Worm (Caenorhabditis elegans) whole organism, young adult: Measurements from ENCODE around the gene fkh-3.
A peak's percentile ranks its signal among the peaks of the same experiment; 100 is the strongest.

Experiments used
- B0035.1 ChIP-seq: sonication (generic microtip); optimal IDR thresholded peaks from 2 replicates; lab custom pipeline; 2016; ENCODE audit warnings: missing genetic modification characterization, mild to moderate bottlenecking, missing compliant biosample characterization, missing genotype, missing genetic modification reagents
- C06A6.2 ChIP-seq: fragments of 200-800 bp; sonication (Bioruptor generic); conservative IDR thresholded peaks from 2 replicates; pipeline ENCODE4 v1.3.6; 2022; ENCODE audit warnings: missing genetic modification characterization, missing compliant biosample characterization
- D2030.7 ChIP-seq: fragments of 200-800 bp; sonication (Bioruptor generic); IDR thresholded peaks from 2 replicates; pipeline ENCODE4 v1.3.6; 2022; ENCODE audit warnings: missing genetic modification reagents, missing genetic modification characterization, missing compliant biosample characterization
- F10E7.11 ChIP-seq: sonication (generic microtip); optimal IDR thresholded peaks from 2 replicates; lab custom pipeline; 2017; ENCODE audit warnings: mild to moderate bottlenecking, missing genetic modification characterization, moderate library complexity, missing compliant biosample characterization
- F23B12.7 ChIP-seq: sonication (generic microtip); optimal IDR thresholded peaks from 2 replicates; lab custom pipeline; 2017; ENCODE audit warnings: missing genetic modification characterization, mild to moderate bottlenecking, missing compliant biosample characterization, antibody characterized with exemption, moderate library complexity; ENCODE audit not compliant: insufficient read depth
- F37B4.10 ChIP-seq: fragments of 200-800 bp; sonication (Bioruptor generic); IDR thresholded peaks from 2 replicates; pipeline ENCODE4 v1.3.6; 2022; ENCODE audit warnings: missing genetic modification characterization, missing compliant biosample characterization
- F52B5.7 ChIP-seq: sonication (generic microtip); optimal IDR thresholded peaks from 2 replicates; lab custom pipeline; 2016; ENCODE audit warnings: mild to moderate bottlenecking, missing genetic modification characterization, missing compliant biosample characterization
- F57A8.1 ChIP-seq: fragments of 200-800 bp; sonication (Bioruptor generic); optimal IDR thresholded peaks from 2 replicates; lab custom pipeline; 2018; ENCODE audit warnings: mild to moderate bottlenecking, missing genetic modification characterization, moderate library complexity, missing compliant biosample characterization
- K12H6.12 ChIP-seq: fragments of 200-800 bp; sonication (Bioruptor generic); optimal IDR thresholded peaks from 2 replicates; lab custom pipeline; 2018; ENCODE audit warnings: mild to moderate bottlenecking, missing genetic modification characterization, missing compliant biosample characterization
- Y53G8AR.9 ChIP-seq: fragments of 200-800 bp; sonication (Bioruptor generic); conservative IDR thresholded peaks from 2 replicates; pipeline ENCODE4 v1.3.6; 2022; ENCODE audit warnings: missing genetic modification reagents, missing genetic modification characterization, missing compliant biosample characterization
- Y95B8A.8 ChIP-seq: fragments of 200-800 bp; sonication (Bioruptor generic); IDR thresholded peaks from 2 replicates; pipeline ENCODE4 v1.3.6; 2022; ENCODE audit warnings: missing genetic modification reagents, missing genetic modification characterization, missing compliant biosample characterization
- ZK185.1 ChIP-seq: sonication (generic microtip); optimal IDR thresholded peaks from 2 replicates; lab custom pipeline; 2016; ENCODE audit warnings: mild to moderate bottlenecking, missing genetic modification characterization, missing compliant biosample characterization; ENCODE audit not compliant: poor library complexity, severe bottlenecking
- attf-3 ChIP-seq: fragments of 200-800 bp; sonication (Bioruptor generic); conservative IDR thresholded peaks from 2 replicates; pipeline ENCODE4 v1.3.6; 2022; ENCODE audit warnings: missing genetic modification reagents, missing genetic modification characterization, missing compliant biosample characterization
- bed-1 ChIP-seq: fragments of 200-800 bp; sonication (Bioruptor generic); IDR thresholded peaks from 2 replicates; pipeline ENCODE4 v1.3.6; 2022; ENCODE audit warnings: missing genetic modification reagents, missing genetic modification characterization, missing compliant biosample characterization
- ccch-3 ChIP-seq: fragments of 200-800 bp; sonication (Bioruptor generic); optimal IDR thresholded peaks from 2 replicates; lab custom pipeline; 2018; ENCODE audit warnings: mild to moderate bottlenecking, missing genetic modification characterization, missing compliant biosample characterization
- ceh-100 ChIP-seq: fragments of 200-800 bp; sonication (Bioruptor generic); IDR thresholded peaks from 2 replicates; pipeline ENCODE4 v1.3.6; 2022; ENCODE audit warnings: missing genetic modification reagents, missing genetic modification characterization, missing compliant biosample characterization
- ceh-27 ChIP-seq: fragments of 200-800 bp; sonication (Bioruptor generic); optimal IDR thresholded peaks from 2 replicates; lab custom pipeline; 2018; ENCODE audit warnings: mild to moderate bottlenecking, missing genetic modification characterization, moderate library complexity, missing compliant biosample characterization
- ceh-91 ChIP-seq: fragments of 200-800 bp; sonication (Bioruptor generic); IDR thresholded peaks from 2 replicates; pipeline ENCODE4 v1.3.6; 2022; ENCODE audit warnings: missing genetic modification reagents, missing genetic modification characterization, missing compliant biosample characterization
- egl-18 ChIP-seq: fragments of 200-800 bp; sonication (Bioruptor generic); IDR thresholded peaks from 2 replicates; pipeline ENCODE4 v1.3.6; 2022; ENCODE audit warnings: missing genetic modification reagents, missing genetic modification characterization, missing compliant biosample characterization
- fkh-3 ChIP-seq: sonication (generic microtip); optimal IDR thresholded peaks from 2 replicates; lab custom pipeline; 2016; ENCODE audit warnings: mild to moderate bottlenecking, missing genetic modification characterization, missing compliant biosample characterization
- gei-17 ChIP-seq: fragments of 200-800 bp; sonication (Bioruptor generic); optimal IDR thresholded peaks from 2 replicates; lab custom pipeline; 2018; ENCODE audit warnings: mild to moderate bottlenecking, missing genetic modification characterization, missing compliant biosample characterization
- hlh-26 ChIP-seq: fragments of 200-800 bp; sonication (Bioruptor generic); conservative IDR thresholded peaks from 2 replicates; pipeline ENCODE4 v1.3.6; 2022; ENCODE audit warnings: missing genetic modification reagents, missing genetic modification characterization, missing compliant biosample characterization
- hrde-1 ChIP-seq: sonication (generic microtip); optimal IDR thresholded peaks from 2 replicates; lab custom pipeline; 2016; ENCODE audit warnings: missing genetic modification characterization, mild to moderate bottlenecking, missing compliant biosample characterization, moderate library complexity, missing genotype, missing genetic modification reagents, borderline replicate concordance
- lag-1 ChIP-seq: fragments of 200-800 bp; sonication (Bioruptor generic); IDR thresholded peaks from 2 replicates; pipeline ENCODE4 v1.3.6; 2022; ENCODE audit warnings: missing genetic modification reagents, missing genetic modification characterization, missing compliant biosample characterization
- let-526 ChIP-seq: fragments of 200-800 bp; sonication (Bioruptor generic); IDR thresholded peaks from 2 replicates; pipeline ENCODE4 v1.3.6; 2022; ENCODE audit warnings: missing genetic modification reagents, missing genetic modification characterization, missing compliant biosample characterization
- lin-26 ChIP-seq: fragments of 200-800 bp; sonication (Bioruptor generic); IDR thresholded peaks from 2 replicates; pipeline ENCODE4 v1.3.6; 2022; ENCODE audit warnings: missing genetic modification reagents, missing genetic modification characterization, missing compliant biosample characterization
- lsl-1 ChIP-seq: fragments of 200-800 bp; sonication (Bioruptor generic); optimal IDR thresholded peaks from 2 replicates; lab custom pipeline; 2018; ENCODE audit warnings: mild to moderate bottlenecking, missing genetic modification characterization, moderate library complexity, missing compliant biosample characterization
- madf-3 ChIP-seq: fragments of 200-800 bp; sonication (Bioruptor generic); IDR thresholded peaks from 2 replicates; pipeline ENCODE4 v1.3.6; 2022; ENCODE audit warnings: missing genetic modification reagents, missing genetic modification characterization, missing compliant biosample characterization
- madf-6 ChIP-seq: fragments of 200-800 bp; sonication (Bioruptor generic); IDR thresholded peaks from 2 replicates; pipeline ENCODE4 v1.3.6; 2022; ENCODE audit warnings: missing genetic modification reagents, missing genetic modification characterization, missing compliant biosample characterization
- mel-28 ChIP-seq: sonication (generic microtip); optimal IDR thresholded peaks from 2 replicates; lab custom pipeline; 2016; ENCODE audit warnings: borderline replicate concordance, mild to moderate bottlenecking, missing genetic modification characterization, missing compliant biosample characterization
- mes-4 ChIP-seq: sonication (generic microtip); optimal IDR thresholded peaks from 2 replicates; lab custom pipeline; 2016; ENCODE audit warnings: missing genotype, missing genetic modification characterization, missing compliant biosample characterization
- nfya-1 ChIP-seq: sonication (generic microtip); optimal IDR thresholded peaks from 2 replicates; lab custom pipeline; 2017; ENCODE audit warnings: antibody characterized with exemption, missing compliant biosample characterization, missing genetic modification characterization, borderline replicate concordance; ENCODE audit not compliant: insufficient read depth
- nfyb-1 ChIP-seq: fragments of 200-800 bp; sonication (Bioruptor generic); IDR thresholded peaks from 2 replicates; pipeline ENCODE4 v1.3.6; 2022; ENCODE audit warnings: missing genetic modification reagents, missing genetic modification characterization, missing compliant biosample characterization
- nhr-179 ChIP-seq: sonication (generic microtip); optimal IDR thresholded peaks from 2 replicates; lab custom pipeline; 2016; ENCODE audit warnings: mild to moderate bottlenecking, missing genetic modification characterization, missing compliant biosample characterization
- nhr-80 ChIP-seq: sonication (generic microtip); optimal IDR thresholded peaks from 2 replicates; lab custom pipeline; 2016; ENCODE audit warnings: missing genetic modification characterization, missing compliant biosample characterization
- nhr-90 ChIP-seq: sonication (generic microtip); optimal IDR thresholded peaks from 2 replicates; lab custom pipeline; 2016; ENCODE audit warnings: missing genotype, mild to moderate bottlenecking, missing genetic modification characterization, missing compliant biosample characterization
- rcor-1 ChIP-seq: fragments of 200-800 bp; sonication (Bioruptor generic); IDR thresholded peaks from 2 replicates; pipeline ENCODE4 v1.3.6; 2022; ENCODE audit warnings: missing genetic modification reagents, missing genetic modification characterization, missing compliant biosample characterization
- repo-1 ChIP-seq: sonication (generic microtip); optimal IDR thresholded peaks from 2 replicates; lab custom pipeline; 2017; ENCODE audit warnings: mild to moderate bottlenecking, missing genetic modification characterization, missing compliant biosample characterization
- rpc-1 ChIP-seq, 2 experiments: fragments of 150-350 bp in 1 of 2; sonication (generic microtip) in 1 of 2; optimal IDR thresholded peaks; 2 replicates each; lab custom pipeline; 2014 to 2018; ENCODE audit warnings: missing biosample characterization in 1 of 2, missing genetic modification characterization in 1 of 2, missing genetic modification reagents in 1 of 2, missing genotype in 1 of 2
- sdz-38 ChIP-seq: sonication (generic microtip); optimal IDR thresholded peaks from 2 replicates; lab custom pipeline; 2016; ENCODE audit warnings: missing genotype, missing genetic modification characterization, missing compliant biosample characterization
- sea-2 ChIP-seq: fragments of 200-800 bp; sonication (Bioruptor generic); IDR thresholded peaks from 2 replicates; pipeline ENCODE4 v1.3.6; 2022; ENCODE audit warnings: missing genetic modification characterization, missing compliant biosample characterization
- snpc-1.3 ChIP-seq: sonication (generic microtip); optimal IDR thresholded peaks from 2 replicates; lab custom pipeline; 2017; ENCODE audit warnings: missing genetic modification characterization, mild to moderate bottlenecking, missing compliant biosample characterization, antibody characterized with exemption, moderate library complexity, missing genotype, missing genetic modification reagents; ENCODE audit not compliant: insufficient read depth
- snpc-4 ChIP-seq, 5 experiments: fragments of 150-350 bp in 1 of 5; sonication (generic microtip) in 4 of 5; optimal IDR thresholded peaks; 2 replicates each; lab custom pipeline; 2014 to 2018; ENCODE audit warnings: missing genetic modification characterization in 5 of 5, missing biosample characterization in 3 of 5, antibody characterized with exemption in 2 of 5, mild to moderate bottlenecking in 2 of 5, missing compliant biosample characterization in 2 of 5, missing genotype in 2 of 5, moderate library complexity in 2 of 5, missing genetic modification reagents in 1 of 5
- tbx-9 ChIP-seq: sonication (generic microtip); optimal IDR thresholded peaks from 2 replicates; lab custom pipeline; 2016; ENCODE audit warnings: borderline replicate concordance, missing genetic modification characterization, inconsistent platforms, missing compliant biosample characterization
- unc-62 ChIP-seq: fragments of 150-350 bp; optimal IDR thresholded peaks from 2 replicates; lab custom pipeline; 2014; ENCODE audit warnings: missing biosample characterization, missing genetic modification reagents, missing genetic modification characterization
- ztf-22 ChIP-seq: fragments of 200-800 bp; sonication (Bioruptor generic); optimal IDR thresholded peaks from 2 replicates; lab custom pipeline; 2018; ENCODE audit warnings: mild to moderate bottlenecking, missing genetic modification characterization, moderate library complexity, missing compliant biosample characterization
- ztf-28 ChIP-seq: fragments of 200-800 bp; sonication (Bioruptor generic); IDR thresholded peaks from 2 replicates; pipeline ENCODE4 v1.3.6; 2022; ENCODE audit warnings: missing genetic modification reagents, missing genetic modification characterization, missing compliant biosample characterization

Gene fkh-3

ce11 chrX:13442446-13442845 is 19.2 kb upstream of the fkh-3 start (continued):
- TF ChIP-seq nfya-1 (tag; lab: Kevin White, UChicago) (no peak), ztf-22 (no peak), F10E7.11 (tag; lab: Kevin White, UChicago) (no peak), ccch-3 (GFP tag; lab: Kevin White, UChicago) (no peak), C06A6.2 (GFP tag; lab: Robert Waterston, UW) (0 out of 2 replicates have a peak, but pooled peaks have one; percentile 34), ceh-100 (GFP tag; lab: Robert Waterston, UW) (peak; percentile 49; the same call in 1 of the 2 replicates), K12H6.12 (tag; lab: Kevin White, UChicago) (no peak), F37B4.10 (GFP tag; lab: Robert Waterston, UW) (no peak), ztf-28 (GFP tag; lab: Robert Waterston, UW) (0 out of 2 replicates have a peak, but pooled peaks have one; percentile 60), B0035.1 (no peak), sea-2 (GFP tag; lab: Robert Waterston, UW) (no peak), attf-3 (GFP tag; lab: Robert Waterston, UW) (peak; percentile 48), ZK185.1 (tag; lab: Kevin White, UChicago) (peak; percentile 61), mel-28 (tag; lab: Kevin White, UChicago) (no peak), madf-3 (GFP tag; lab: Robert Waterston, UW) (no peak), nhr-90 (peak; percentile 60), mes-4 (no peak), F57A8.1 (no peak), madf-6 (GFP tag; lab: Robert Waterston, UW) (no peak; the same call in 1 of the 2 replicates), bed-1 (no peak), snpc-4 (GFP tag; optimal IDR thresholded peaks at IDR 0.05; lab: Kevin White, UChicago) (peak; percentile 9), snpc-4 (tag; optimal IDR thresholded peaks at IDR 0.05; lab: Kevin White, UChicago) (peak in 3 of 4 experiments; percentile 31 to 65 (median 41)), lsl-1 (GFP tag; lab: Kevin White, UChicago) (no peak), D2030.7 (peak; percentile 83), lin-26 (peak; percentile 84), Y95B8A.8 (no peak), tbx-9 (no peak), gei-17 (GFP tag; lab: Kevin White, UChicago) (peak; percentile 75), snpc-1.3 (peak; percentile 53), F52B5.7 (tag; lab: Kevin White, UChicago) (no peak), nfyb-1 (GFP tag; lab: Robert Waterston, UW) (peak; percentile 47; the same call in 1 of the 2 replicates), egl-18 (no peak), fkh-3 (tag; lab: Kevin White, UChicago) (no peak), nhr-179 (tag; lab: Kevin White, UChicago) (peak; percentile 32), let-526 (no peak), hlh-26 (no peak), hrde-1 (tag; lab: Kevin White, UChicago) (no peak), sdz-38 (tag; lab: Kevin White, UChicago) (no peak), nhr-80 (peak; percentile 41), rcor-1 (peak; percentile 68), ceh-27 (GFP tag; lab: Kevin White, UChicago) (peak; percentile 57), repo-1 (tag; lab: Kevin White, UChicago) (no peak), F23B12.7 (tag; lab: Kevin White, UChicago) (peak; percentile 60), lag-1 (GFP tag; lab: Robert Waterston, UW) (no peak), ceh-91 (no peak), rpc-1 (optimal IDR thresholded peaks at IDR 0.05; lab: Kevin White, UChicago) (peak; percentile 62), rpc-1 (tag; optimal IDR thresholded peaks at IDR 0.05; lab: Kevin White, UChicago) (peak; percentile 79), unc-62 (GFP tag; lab: Kevin White, UChicago) (no peak), Y53G8AR.9 (GFP tag; lab: Robert Waterston, UW) (0 out of 2 replicates have a peak, but pooled peaks have one; percentile 35)
